Fruit fly (Drosophila melanogaster) whole organism, embryonic: ENCODE measurements around the gene ft.
A peak's percentile ranks its signal among the peaks of the same experiment; 100 is the strongest.

ENCODE experiments used
- Blimp-1 ChIP-seq: fragments of 200-800 bp; sonication (Bioruptor generic); optimal IDR thresholded peaks from 3 replicates; lab custom pipeline; 2018; ENCODE audit warnings: missing biosample characterization, missing genetic modification characterization, mild to moderate bottlenecking, moderate library complexity, missing genetic modification reagents
- CG11695 ChIP-seq: fragments of 200-800 bp; sonication (Bioruptor generic); IDR thresholded peaks from 3 replicates; pipeline ENCODE4 v1.3.6; 2022; ENCODE audit warnings: missing biosample characterization, missing genetic modification characterization
- CG12391 ChIP-seq: fragments of 200-800 bp; sonication (Bioruptor generic); optimal IDR thresholded peaks from 3 replicates; lab custom pipeline; 2018; ENCODE audit warnings: missing biosample characterization, mild to moderate bottlenecking, missing genetic modification characterization, moderate library complexity
- CG12769 ChIP-seq: fragments of 200-800 bp; sonication (Bioruptor generic); optimal IDR thresholded peaks from 2 replicates; lab custom pipeline; 2019; ENCODE audit warnings: missing biosample characterization, mild to moderate bottlenecking, missing genetic modification characterization, moderate library complexity
- CG13424 ChIP-seq: fragments of 200-800 bp; sonication (Bioruptor generic); optimal IDR thresholded peaks from 2 replicates; lab custom pipeline; 2019; ENCODE audit warnings: missing biosample characterization, mild to moderate bottlenecking, missing genetic modification characterization, moderate library complexity
- CG13894 ChIP-seq: fragments of 200-800 bp; sonication (Bioruptor generic); optimal IDR thresholded peaks from 3 replicates; lab custom pipeline; 2018; ENCODE audit warnings: missing biosample characterization, mild to moderate bottlenecking, missing genetic modification characterization, moderate library complexity
- CG2202 ChIP-seq: fragments of 200-800 bp; sonication (Bioruptor generic); optimal IDR thresholded peaks from 2 replicates; lab custom pipeline; 2018; ENCODE audit warnings: missing biosample characterization, mild to moderate bottlenecking, missing genetic modification characterization
- CG3838 ChIP-seq: fragments of 200-800 bp; sonication (Bioruptor generic); optimal IDR thresholded peaks from 3 replicates; lab custom pipeline; 2016; ENCODE audit warnings: missing biosample characterization, missing genetic modification characterization
- CG4360 ChIP-seq: fragments of 200-800 bp; sonication (Bioruptor generic); IDR thresholded peaks from 2 replicates; pipeline ENCODE4 v1.3.6; 2022; ENCODE audit warnings: missing biosample characterization, missing genetic modification characterization
- CG7786 ChIP-seq: fragments of 200-800 bp; sonication (Bioruptor generic); optimal IDR thresholded peaks from 2 replicates; lab custom pipeline; 2016; ENCODE audit warnings: missing biosample characterization, missing genetic modification characterization
- CG7987 ChIP-seq: fragments of 200-800 bp; sonication (Bioruptor generic); optimal IDR thresholded peaks from 2 replicates; lab custom pipeline; 2018; ENCODE audit warnings: missing biosample characterization, mild to moderate bottlenecking, missing genetic modification characterization, moderate library complexity
- CG8089 ChIP-seq: fragments of 200-800 bp; sonication (Bioruptor generic); optimal IDR thresholded peaks from 3 replicates; lab custom pipeline; 2016; ENCODE audit warnings: missing biosample characterization, missing genetic modification characterization
- CHES-1-like ChIP-seq: fragments of 200-800 bp; sonication (Bioruptor generic); optimal IDR thresholded peaks from 2 replicates; lab custom pipeline; 2016; ENCODE audit warnings: missing biosample characterization, missing genetic modification characterization
- Deaf1 ChIP-seq: fragments of 200-800 bp; optimal IDR thresholded peaks from 3 replicates; lab custom pipeline; 2019; ENCODE audit warnings: missing biosample characterization, mild to moderate bottlenecking, missing genetic modification characterization, moderate library complexity
- Dek ChIP-seq: fragments of 200-800 bp; sonication (Bioruptor generic); optimal IDR thresholded peaks from 3 replicates; lab custom pipeline; 2019; ENCODE audit warnings: missing biosample characterization, mild to moderate bottlenecking, missing genetic modification characterization, moderate library complexity
- Dref ChIP-seq: fragments of 200-800 bp; sonication (Bioruptor generic); IDR thresholded peaks from 2 replicates; pipeline ENCODE4 v1.3.6; 2022; ENCODE audit warnings: missing biosample characterization, missing genetic modification characterization
- HLH54F ChIP-seq: fragments of 200-800 bp; sonication (Bioruptor generic); optimal IDR thresholded peaks from 3 replicates; lab custom pipeline; 2016; ENCODE audit warnings: missing biosample characterization, missing genetic modification characterization
- HLHmδ ChIP-seq: fragments of 200-800 bp; sonication (Bioruptor generic); optimal IDR thresholded peaks from 2 replicates; lab custom pipeline; 2018; ENCODE audit warnings: missing biosample characterization, mild to moderate bottlenecking, missing genetic modification characterization, moderate library complexity
- Jarid2 ChIP-seq: fragments of 200-800 bp; sonication (Bioruptor generic); optimal IDR thresholded peaks from 3 replicates; lab custom pipeline; 2017; ENCODE audit warnings: mild to moderate bottlenecking, missing biosample characterization, missing genetic modification reagents, missing genetic modification characterization
- Lim3 ChIP-seq: fragments of 200-800 bp; sonication (Bioruptor generic); IDR thresholded peaks from 2 replicates; pipeline ENCODE4 v1.3.6; 2022; ENCODE audit warnings: missing biosample characterization, missing genetic modification characterization
- NFAT ChIP-seq: fragments of 200-800 bp; sonication (Bioruptor generic); IDR thresholded peaks from 2 replicates; pipeline ENCODE4 v1.3.6; 2022; ENCODE audit warnings: missing biosample characterization, missing genetic modification characterization
- Scr ChIP-seq: fragments of 200-800 bp; sonication (Bioruptor generic); IDR thresholded peaks from 2 replicates; pipeline ENCODE4 v1.3.6; 2022; ENCODE audit warnings: missing biosample characterization, missing genetic modification characterization; ENCODE audit not compliant: partially characterized antibody
- Trl ChIP-seq, 3 experiments: fragments of >200 bp in 2 of 3; fragments of 200-800 bp in 1 of 3; sonication (Bioruptor generic) in 1 of 3; optimal IDR thresholded peaks; 2 replicates in 1 of 3; 3 replicates in 2 of 3; lab custom pipeline; 2016 to 2017; ENCODE audit warnings: missing biosample characterization in 1 of 3, missing genetic modification characterization in 1 of 3
- Xrp1 ChIP-seq: fragments of 200-800 bp; sonication (Bioruptor generic); IDR thresholded peaks from 2 replicates; pipeline ENCODE4 v1.3.6; 2022; ENCODE audit warnings: missing biosample characterization, missing genetic modification characterization
- ara ChIP-seq: fragments of 200-800 bp; sonication (Bioruptor generic); IDR thresholded peaks from 2 replicates; pipeline ENCODE4 v1.3.6; 2022; ENCODE audit warnings: missing biosample characterization, missing genetic modification characterization
- bbx ChIP-seq: fragments of 200-800 bp; sonication (Bioruptor generic); IDR thresholded peaks from 2 replicates; pipeline ENCODE4 v1.3.6; 2022; ENCODE audit warnings: missing biosample characterization, missing genetic modification characterization; ENCODE audit not compliant: partially characterized antibody
- cg ChIP-seq: fragments of 200-800 bp; sonication (Bioruptor generic); optimal IDR thresholded peaks from 3 replicates; lab custom pipeline; 2019; ENCODE audit warnings: missing biosample characterization, mild to moderate bottlenecking, missing genetic modification characterization, moderate library complexity
- chinmo ChIP-seq: fragments of 200-800 bp; sonication (Bioruptor generic); IDR thresholded peaks from 4 replicates; pipeline ENCODE4 v1.3.6; 2022; ENCODE audit warnings: missing biosample characterization, missing genetic modification characterization; ENCODE audit not compliant: partially characterized antibody
- chm ChIP-seq: fragments of 200-800 bp; sonication (Bioruptor generic); IDR thresholded peaks from 2 replicates; pipeline ENCODE4 v1.3.6; 2022; ENCODE audit warnings: missing biosample characterization, missing genetic modification characterization
- gce ChIP-seq: fragments of 200-800 bp; sonication (Bioruptor generic); IDR thresholded peaks from 3 replicates; pipeline ENCODE4 v1.3.6; 2022; ENCODE audit warnings: missing biosample characterization, missing genetic modification characterization
- hkb ChIP-seq, 2 experiments: fragments of 200-800 bp in 1 of 2; fragments of >200 bp in 1 of 2; sonication (Bioruptor generic) in 1 of 2; IDR thresholded peaks in 1 of 2; optimal IDR thresholded peaks in 1 of 2; 2 replicates each; pipeline versions ENCODE4 v1.3.6 to Lab custom; 2017 to 2022; ENCODE audit warnings: missing biosample characterization in 1 of 2, missing genetic modification characterization in 1 of 2
- jumu ChIP-seq: fragments of 200-800 bp; sonication (Bioruptor generic); optimal IDR thresholded peaks from 3 replicates; lab custom pipeline; 2016; ENCODE audit warnings: missing biosample characterization, missing genetic modification characterization
- psq ChIP-seq: fragments of 200-800 bp; sonication (Bioruptor generic); optimal IDR thresholded peaks from 2 replicates; lab custom pipeline; 2017; ENCODE audit warnings: missing biosample characterization, missing genetic modification characterization
- ranshi ChIP-seq: fragments of 200-800 bp; sonication (Bioruptor generic); IDR thresholded peaks from 2 replicates; pipeline ENCODE4 v1.3.6; 2022; ENCODE audit warnings: missing biosample characterization, missing genetic modification characterization
- sd ChIP-seq: fragments of 200-800 bp; sonication (Bioruptor generic); optimal IDR thresholded peaks from 3 replicates; lab custom pipeline; 2018; ENCODE audit warnings: missing biosample characterization, mild to moderate bottlenecking, missing genetic modification characterization, moderate library complexity
- sens ChIP-seq: fragments of 200-800 bp; sonication (Bioruptor generic); peaks from one replicate; lab custom pipeline; 2016; ENCODE audit warnings: missing biosample characterization, missing genetic modification characterization
- sob ChIP-seq: fragments of 200-800 bp; sonication (Bioruptor generic); IDR thresholded peaks from 2 replicates; pipeline ENCODE4 v1.3.6; 2022; ENCODE audit warnings: missing biosample characterization, missing genetic modification characterization
- sqz ChIP-seq: fragments of 200-800 bp; sonication (Bioruptor generic); optimal IDR thresholded peaks from 3 replicates; lab custom pipeline; 2018; ENCODE audit warnings: missing biosample characterization, mild to moderate bottlenecking, missing genetic modification characterization
- tx ChIP-seq: fragments of 200-800 bp; sonication (Bioruptor generic); optimal IDR thresholded peaks from 2 replicates; lab custom pipeline; 2016; ENCODE audit warnings: missing biosample characterization, missing genetic modification characterization
- vvl ChIP-seq: fragments of 200-800 bp; sonication (Bioruptor generic); IDR thresholded peaks from 2 replicates; pipeline ENCODE4 v1.3.6; 2022; ENCODE audit warnings: missing biosample characterization, missing genetic modification characterization
- z ChIP-seq: fragments of 200-800 bp; sonication (Bioruptor generic); IDR thresholded peaks from 3 replicates; pipeline ENCODE4 v1.3.6; 2022; ENCODE audit warnings: missing biosample characterization, missing genetic modification characterization

Gene ft

DNA sequence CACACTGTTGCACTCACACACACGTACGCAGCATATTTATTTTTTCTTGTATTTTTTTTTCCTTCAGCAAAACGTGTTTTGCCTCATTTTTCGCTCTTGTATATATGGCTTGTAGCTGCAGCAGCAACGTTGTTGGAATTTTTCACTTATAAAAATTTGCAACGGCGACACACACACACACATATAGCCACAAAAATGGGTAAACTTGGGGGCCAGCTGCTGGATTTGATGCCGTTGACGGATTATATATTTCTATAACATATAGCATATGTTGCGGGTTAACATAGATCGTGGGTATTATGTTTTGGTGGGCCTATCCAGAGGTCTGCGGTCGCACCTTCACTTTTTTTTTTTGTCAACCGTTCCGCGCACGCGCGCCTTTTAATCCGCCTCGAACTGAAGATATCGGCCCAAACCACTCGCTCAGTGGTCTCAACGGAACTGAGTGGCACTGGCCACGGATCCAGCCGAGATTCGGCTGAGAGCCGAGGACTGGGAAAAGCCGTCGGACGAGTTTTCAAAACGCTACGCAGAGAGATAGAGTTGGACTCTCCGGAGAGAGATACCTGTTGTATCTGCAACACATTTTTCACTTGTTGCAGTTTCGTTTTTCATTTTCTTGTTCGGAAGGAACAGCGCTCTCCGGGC is at the start of gene ft:
Gene ft, minus strand, starts transcription at position 443 of the 648 bp plus-strand sequence.
- 0 out of 3 replicates have a peak, but pooled peaks have one; percentile 43 for TF ChIP-seq gce (GFP tag; lab: Robert Waterston, UW)
- TF ChIP-seq chinmo = peak; percentile 58; the same call in 1 of the 4 replicates
- TF ChIP-seq sd (tag; lab: Kevin White, UChicago) = peak; percentile 30
- no peak for TF ChIP-seq hkb (optimal IDR thresholded peaks at IDR 0.05; lab: Kevin White, UChicago)
- TF ChIP-seq hkb (GFP tag; IDR thresholded peaks at IDR 0.05; lab: Robert Waterston, UW) = 0 out of 2 replicates have a peak, but pooled peaks have one; percentile 20
- no peak for TF ChIP-seq Dref (GFP tag; lab: Robert Waterston, UW)
- TF ChIP-seq HLHmδ (GFP tag; lab: Kevin White, UChicago) = peak; percentile 5
- TF ChIP-seq Xrp1 (GFP tag; lab: Robert Waterston, UW) = no peak
- peak; percentile 32 to 61 for TF ChIP-seq Trl (optimal IDR thresholded peaks at IDR 0.05; lab: Kevin White, UChicago)
- no peak for TF ChIP-seq Trl (GFP tag; optimal IDR thresholded peaks at IDR 0.05; lab: Kevin White, UChicago)
- no peak for TF ChIP-seq CG13424 (tag; lab: Kevin White, UChicago)
- TF ChIP-seq CG3838 (GFP tag; lab: Kevin White, UChicago) = no peak
- TF ChIP-seq cg = peak; percentile 79
- peak; percentile 46 for TF ChIP-seq vvl
- TF ChIP-seq NFAT (GFP tag; lab: Robert Waterston, UW) = peak; percentile 28; the same call in 1 of the 2 replicates
- TF ChIP-seq sob (GFP tag; lab: Robert Waterston, UW) = no peak
- TF ChIP-seq HLH54F = no peak
- no peak for TF ChIP-seq psq (GFP tag; lab: Kevin White, UChicago)
- TF ChIP-seq CG13894 (tag; lab: Kevin White, UChicago) = peak; percentile 35
- TF ChIP-seq CG7987 (GFP tag; lab: Kevin White, UChicago) = no peak
- TF ChIP-seq CHES-1-like = no peak
- peak; percentile 12; the same call in 1 of the 2 replicates for TF ChIP-seq CG4360 (GFP tag; lab: Robert Waterston, UW)
- peak; percentile 45 for TF ChIP-seq Jarid2 (GFP tag; lab: Kevin White, UChicago)
- peak; percentile 53 for TF ChIP-seq Blimp-1 (GFP tag; lab: Kevin White, UChicago)
- TF ChIP-seq CG11695 = no peak
- TF ChIP-seq sqz (GFP tag; lab: Kevin White, UChicago) = peak; percentile 84
- TF ChIP-seq jumu (GFP tag; lab: Kevin White, UChicago) = no peak
- no peak for TF ChIP-seq CG12391
- no peak for TF ChIP-seq Dek (tag; lab: Kevin White, UChicago)
- no peak for TF ChIP-seq CG8089
- TF ChIP-seq Lim3 (GFP tag; lab: Robert Waterston, UW) = no peak
- TF ChIP-seq tx (GFP tag; lab: Kevin White, UChicago) = no peak
- peak; percentile 64 for TF ChIP-seq Deaf1 (tag; lab: Kevin White, UChicago)
- no peak for TF ChIP-seq Scr (GFP tag; lab: Robert Waterston, UW)
- peak; percentile 59 for TF ChIP-seq sens
- 0 out of 2 replicates have a peak, but pooled peaks have one; percentile 31 for TF ChIP-seq bbx (GFP tag; lab: Robert Waterston, UW)
- no peak for TF ChIP-seq CG2202 (tag; lab: Kevin White, UChicago)
- TF ChIP-seq ara (GFP tag; lab: Robert Waterston, UW) = 0 out of 2 replicates have a peak, but pooled peaks have one; percentile 38
- peak; percentile 9; the same call in 1 of the 2 replicates for TF ChIP-seq chm
- TF ChIP-seq CG12769 (tag; lab: Kevin White, UChicago) = peak; percentile 51
- no peak for TF ChIP-seq CG7786 (GFP tag; lab: Kevin White, UChicago)
- TF ChIP-seq z (GFP tag; lab: Robert Waterston, UW) = peak; percentile 86
- TF ChIP-seq ranshi (GFP tag; lab: Robert Waterston, UW) = no peak
